Worm (Caenorhabditis elegans) whole organism, midembryonic: ENCODE results near the gene rpl-39.

Source experiments
- T22C8.4 ChIP-seq: fragments of 200-800 bp; sonication (Bioruptor generic); IDR thresholded peaks from 2 replicates; pipeline ENCODE4 v1.3.6; 2022; ENCODE audit warnings: missing genetic modification characterization, missing compliant biosample characterization
- flt-1 ChIP-seq: fragments of 200-800 bp; sonication (Bioruptor generic); IDR thresholded peaks from 2 replicates; pipeline ENCODE4 v1.3.6; 2022; ENCODE audit warnings: missing genetic modification characterization, missing compliant biosample characterization
- med-1 ChIP-seq: sonication (generic microtip); optimal IDR thresholded peaks from 2 replicates; lab custom pipeline; 2017; ENCODE audit warnings: missing genetic modification characterization, mild to moderate bottlenecking, missing compliant biosample characterization, antibody characterized with exemption, missing genetic modification reagents; ENCODE audit not compliant: insufficient read depth
- ref-1 ChIP-seq: fragments of 200-800 bp; sonication (Bioruptor generic); conservative IDR thresholded peaks from 2 replicates; pipeline ENCODE4 v1.3.6; 2022; ENCODE audit warnings: missing genetic modification reagents, missing genetic modification characterization, missing compliant biosample characterization
- tab-1 ChIP-seq: fragments of 200-800 bp; sonication (Bioruptor generic); IDR thresholded peaks from 2 replicates; pipeline ENCODE4 v1.3.6; 2022; ENCODE audit warnings: missing genetic modification characterization, missing compliant biosample characterization
- ztf-23 ChIP-seq: fragments of 200-800 bp; sonication (Bioruptor generic); IDR thresholded peaks from 2 replicates; pipeline ENCODE4 v1.3.6; 2022; ENCODE audit warnings: missing genetic modification reagents, missing genetic modification characterization, missing compliant biosample characterization

DNA sequence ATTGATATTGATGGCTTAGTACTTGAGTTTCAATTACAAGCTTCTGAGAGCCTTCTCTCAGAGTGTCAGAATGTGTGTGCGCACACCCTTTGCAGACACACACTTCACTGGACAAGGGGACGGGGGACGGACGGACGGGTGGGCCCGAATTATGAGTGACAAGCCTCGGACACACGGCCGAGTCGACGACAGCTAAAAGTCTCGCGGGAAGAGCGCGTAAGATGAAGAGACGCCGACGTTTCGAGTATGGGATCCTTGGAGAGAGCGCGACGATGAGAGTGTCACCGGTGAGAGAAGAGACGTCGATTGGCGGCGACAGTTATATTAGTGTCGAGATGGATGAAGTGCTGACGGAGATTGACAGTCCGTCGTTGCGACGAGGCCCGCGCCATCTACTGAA is 30.0 kb downstream of the rpl-39 start:
- TF ChIP-seq flt-1 (0 out of 2 replicates have a peak, but pooled peaks have one; percentile 14), med-1 (GFP tag; lab: Kevin White, UChicago) (no peak), tab-1 (GFP tag; lab: Robert Waterston, UW) (no peak), ztf-23 (no peak), ref-1 (GFP tag; lab: Robert Waterston, UW) (no peak), T22C8.4 (GFP tag; lab: Robert Waterston, UW) (no peak)
